Fruit fly (Drosophila melanogaster) whole organism, embryonic: ENCODE data around the gene CG31321.

ENCODE experiments used
- Asciz ChIP-seq: fragments of 200-800 bp; sonication (Bioruptor generic); optimal IDR thresholded peaks from 2 replicates; lab custom pipeline; 2017; ENCODE audit warnings: missing biosample characterization, mild to moderate bottlenecking, missing genetic modification characterization, missing genetic modification reagents
- BEAF-32 ChIP-seq: fragments of 200-800 bp; sonication (Bioruptor generic); optimal IDR thresholded peaks from 3 replicates; lab custom pipeline; 2017; ENCODE audit warnings: missing biosample characterization, missing genetic modification characterization, mild to moderate bottlenecking, moderate library complexity, missing genetic modification reagents
- CG10431 ChIP-seq: fragments of 200-800 bp; sonication (Bioruptor generic); optimal IDR thresholded peaks from 3 replicates; lab custom pipeline; 2018; ENCODE audit warnings: missing biosample characterization, mild to moderate bottlenecking, missing genetic modification characterization
- CG10654 ChIP-seq: fragments of 200-800 bp; sonication (Bioruptor generic); optimal IDR thresholded peaks from 2 replicates; lab custom pipeline; 2016; ENCODE audit warnings: missing biosample characterization, missing genetic modification characterization
- CG11398 ChIP-seq: fragments of 200-800 bp; sonication (Bioruptor generic); optimal IDR thresholded peaks from 2 replicates; lab custom pipeline; 2016; ENCODE audit warnings: missing biosample characterization, missing genetic modification characterization
- CG12104 ChIP-seq: fragments of 200-800 bp; sonication (Bioruptor generic); optimal IDR thresholded peaks from 3 replicates; lab custom pipeline; 2016; ENCODE audit warnings: missing biosample characterization, missing genetic modification characterization
- CG12299 ChIP-seq: fragments of 200-800 bp; sonication (Bioruptor generic); optimal IDR thresholded peaks from 2 replicates; lab custom pipeline; 2018; ENCODE audit warnings: missing biosample characterization, mild to moderate bottlenecking, missing genetic modification characterization
- CG12659 ChIP-seq: fragments of 200-800 bp; sonication (Bioruptor generic); optimal IDR thresholded peaks from 3 replicates; lab custom pipeline; 2017; ENCODE audit warnings: mild to moderate bottlenecking, missing biosample characterization, missing genetic modification reagents, missing genetic modification characterization
- CG15269 ChIP-seq: fragments of 200-800 bp; sonication (Bioruptor generic); optimal IDR thresholded peaks from 2 replicates; lab custom pipeline; 2018; ENCODE audit warnings: missing biosample characterization, mild to moderate bottlenecking, missing genetic modification characterization, moderate library complexity
- CG15696 ChIP-seq: fragments of 200-800 bp; sonication (Bioruptor generic); optimal IDR thresholded peaks from 2 replicates; lab custom pipeline; 2019; ENCODE audit warnings: missing biosample characterization, mild to moderate bottlenecking, missing genetic modification characterization, moderate library complexity
- CG1602 ChIP-seq: fragments of 200-800 bp; sonication (Bioruptor generic); optimal IDR thresholded peaks from 3 replicates; lab custom pipeline; 2016; ENCODE audit warnings: missing biosample characterization, missing genetic modification characterization
- CG16815 ChIP-seq: fragments of 200-800 bp; sonication (Bioruptor generic); optimal IDR thresholded peaks from 3 replicates; lab custom pipeline; 2017; ENCODE audit warnings: missing biosample characterization, mild to moderate bottlenecking, missing genetic modification characterization
- CG17328 ChIP-seq: fragments of 200-800 bp; sonication (Bioruptor generic); IDR thresholded peaks from 2 replicates; pipeline ENCODE4 v1.3.6; 2022; ENCODE audit warnings: missing biosample characterization, missing genetic modification characterization
- CG17912 ChIP-seq: fragments of 200-800 bp; sonication (Bioruptor generic); optimal IDR thresholded peaks from 2 replicates; lab custom pipeline; 2018; ENCODE audit warnings: missing biosample characterization, mild to moderate bottlenecking, missing genetic modification characterization
- CG18764 ChIP-seq: fragments of 200-800 bp; sonication (Bioruptor generic); optimal IDR thresholded peaks from 3 replicates; lab custom pipeline; 2016; ENCODE audit warnings: missing biosample characterization, missing genetic modification characterization
- CG2889 ChIP-seq: fragments of 200-800 bp; sonication (Bioruptor generic); IDR thresholded peaks from 3 replicates; pipeline ENCODE4 v1.3.6; 2022; ENCODE audit warnings: missing biosample characterization, missing genetic modification characterization
- CG31441 ChIP-seq: fragments of 200-800 bp; sonication (Bioruptor generic); IDR thresholded peaks from 2 replicates; pipeline ENCODE4 v1.3.6; 2022; ENCODE audit warnings: missing biosample characterization, missing genetic modification characterization
- CG3281 ChIP-seq: fragments of 200-800 bp; sonication (Bioruptor generic); optimal IDR thresholded peaks from 3 replicates; lab custom pipeline; 2017; ENCODE audit warnings: missing biosample characterization, mild to moderate bottlenecking, missing genetic modification characterization
- CG34422 ChIP-seq: fragments of 200-800 bp; sonication (Bioruptor generic); IDR thresholded peaks from 3 replicates; pipeline ENCODE4 v1.3.6; 2022; ENCODE audit warnings: missing biosample characterization, missing genetic modification characterization
- CG6765 ChIP-seq: fragments of 200-800 bp; sonication (Bioruptor generic); optimal IDR thresholded peaks from 3 replicates; lab custom pipeline; 2017; ENCODE audit warnings: missing biosample characterization, mild to moderate bottlenecking, missing genetic modification characterization
- CG6813 ChIP-seq: fragments of 200-800 bp; sonication (Bioruptor generic); optimal IDR thresholded peaks from 2 replicates; lab custom pipeline; 2017; ENCODE audit warnings: missing biosample characterization, missing genetic modification characterization, mild to moderate bottlenecking, moderate library complexity, missing genetic modification reagents
- CG7963 ChIP-seq: fragments of 200-800 bp; sonication (Bioruptor generic); IDR thresholded peaks from 3 replicates; pipeline ENCODE4 v1.3.6; 2022; ENCODE audit warnings: missing biosample characterization, missing genetic modification characterization; ENCODE audit not compliant: partially characterized antibody
- CG9437 ChIP-seq: fragments of 200-800 bp; sonication (Bioruptor generic); optimal IDR thresholded peaks from 2 replicates; lab custom pipeline; 2018; ENCODE audit warnings: missing biosample characterization, mild to moderate bottlenecking, missing genetic modification characterization
- CTCF ChIP-seq: fragments of 200-800 bp; sonication (Bioruptor generic); optimal IDR thresholded peaks from 2 replicates; lab custom pipeline; 2017; ENCODE audit warnings: missing biosample characterization, mild to moderate bottlenecking, missing genetic modification characterization, moderate library complexity
- E2f1 ChIP-seq: fragments of 200-800 bp; sonication (Bioruptor generic); IDR thresholded peaks from 2 replicates; pipeline ENCODE4 v1.3.6; 2022; ENCODE audit warnings: missing biosample characterization, missing genetic modification characterization
- GATAe ChIP-seq: fragments of 200-800 bp; sonication (Bioruptor generic); conservative IDR thresholded peaks from 2 replicates; pipeline ENCODE4 v1.3.6; 2022; ENCODE audit warnings: missing biosample characterization, missing genetic modification characterization
- Gsc ChIP-seq: fragments of 200-800 bp; sonication (Bioruptor generic); IDR thresholded peaks from 2 replicates; pipeline ENCODE4 v1.3.6; 2022; ENCODE audit warnings: missing biosample characterization, missing genetic modification characterization
- H2.0 ChIP-seq: fragments of 200-800 bp; sonication (Bioruptor generic); IDR thresholded peaks from 2 replicates; pipeline ENCODE4 v1.3.6; 2022; ENCODE audit warnings: missing biosample characterization, missing genetic modification characterization
- HLH54F ChIP-seq: fragments of 200-800 bp; sonication (Bioruptor generic); optimal IDR thresholded peaks from 3 replicates; lab custom pipeline; 2016; ENCODE audit warnings: missing biosample characterization, missing genetic modification characterization
- MTF-1 ChIP-seq: fragments of 200-800 bp; sonication (Bioruptor generic); optimal IDR thresholded peaks from 2 replicates; lab custom pipeline; 2018; ENCODE audit warnings: missing biosample characterization, mild to moderate bottlenecking, missing genetic modification characterization, borderline replicate concordance
- Rx ChIP-seq: fragments of 200-800 bp; sonication (Bioruptor generic); IDR thresholded peaks from 2 replicates; pipeline ENCODE4 v1.3.6; 2022; ENCODE audit warnings: missing biosample characterization, missing genetic modification characterization
- Side ChIP-seq: fragments of 200-800 bp; sonication (Bioruptor generic); optimal IDR thresholded peaks from 2 replicates; lab custom pipeline; 2016; ENCODE audit warnings: missing biosample characterization, missing genetic modification characterization
- crc ChIP-seq: fragments of 200-800 bp; sonication (Bioruptor generic); optimal IDR thresholded peaks from 2 replicates; lab custom pipeline; 2016; ENCODE audit warnings: missing biosample characterization, missing genetic modification characterization
- croc ChIP-seq: fragments of 200-800 bp; sonication (Bioruptor generic); conservative IDR thresholded peaks from 3 replicates; pipeline ENCODE4 v1.3.6; 2022; ENCODE audit warnings: missing biosample characterization, missing genetic modification characterization
- da ChIP-seq: fragments of 200-800 bp; sonication (Bioruptor generic); optimal IDR thresholded peaks from 2 replicates; lab custom pipeline; 2016; ENCODE audit warnings: missing biosample characterization, missing genetic modification characterization
- dan ChIP-seq: fragments of 200-800 bp; sonication (Bioruptor generic); IDR thresholded peaks from 2 replicates; pipeline ENCODE4 v1.3.6; 2022; ENCODE audit warnings: missing biosample characterization, missing genetic modification characterization
- fru ChIP-seq: fragments of >200 bp; optimal IDR thresholded peaks from 2 replicates; lab custom pipeline; 2017
- jing ChIP-seq: fragments of 200-800 bp; sonication (Bioruptor generic); optimal IDR thresholded peaks from 2 replicates; lab custom pipeline; 2018; ENCODE audit warnings: missing biosample characterization, mild to moderate bottlenecking, missing genetic modification characterization
- kay ChIP-seq: fragments of 200-800 bp; sonication (Bioruptor generic); optimal IDR thresholded peaks from 2 replicates; lab custom pipeline; 2016; ENCODE audit warnings: missing biosample characterization, missing genetic modification characterization
- mld ChIP-seq: fragments of 200-800 bp; sonication (Bioruptor generic); IDR thresholded peaks from 3 replicates; pipeline ENCODE4 v1.3.6; 2022; ENCODE audit warnings: missing biosample characterization, missing genetic modification characterization; ENCODE audit not compliant: partially characterized antibody
- nerfin-2 ChIP-seq: fragments of 200-800 bp; sonication (Bioruptor generic); IDR thresholded peaks from 2 replicates; pipeline ENCODE4 v1.3.6; 2022; ENCODE audit warnings: missing biosample characterization, missing genetic modification characterization; ENCODE audit not compliant: partially characterized antibody
- p53 ChIP-seq: fragments of 200-800 bp; sonication (Bioruptor generic); optimal IDR thresholded peaks from 2 replicates; lab custom pipeline; 2016; ENCODE audit warnings: missing biosample characterization, missing genetic modification characterization
- pita ChIP-seq: fragments of 200-800 bp; sonication (Bioruptor generic); optimal IDR thresholded peaks from 2 replicates; lab custom pipeline; 2017; ENCODE audit warnings: missing biosample characterization, mild to moderate bottlenecking, missing genetic modification characterization
- pros ChIP-seq: fragments of 200-800 bp; sonication (Bioruptor generic); optimal IDR thresholded peaks from 3 replicates; lab custom pipeline; 2019; ENCODE audit warnings: missing biosample characterization, mild to moderate bottlenecking, missing genetic modification characterization, moderate library complexity
- psq ChIP-seq: fragments of 200-800 bp; sonication (Bioruptor generic); optimal IDR thresholded peaks from 2 replicates; lab custom pipeline; 2017; ENCODE audit warnings: missing biosample characterization, missing genetic modification characterization
- pum ChIP-seq: fragments of 200-800 bp; sonication (Bioruptor generic); optimal IDR thresholded peaks from 2 replicates; lab custom pipeline; 2016; ENCODE audit warnings: missing biosample characterization, missing genetic modification characterization
- salm ChIP-seq: fragments of 200-800 bp; sonication (Bioruptor generic); optimal IDR thresholded peaks from 2 replicates; lab custom pipeline; 2018; ENCODE audit warnings: missing biosample characterization, mild to moderate bottlenecking, missing genetic modification characterization
- sob ChIP-seq: fragments of 200-800 bp; sonication (Bioruptor generic); IDR thresholded peaks from 2 replicates; pipeline ENCODE4 v1.3.6; 2022; ENCODE audit warnings: missing biosample characterization, missing genetic modification characterization
- stwl ChIP-seq: fragments of 200-800 bp; sonication (Bioruptor generic); optimal IDR thresholded peaks from 3 replicates; lab custom pipeline; 2018; ENCODE audit warnings: missing biosample characterization, mild to moderate bottlenecking, missing genetic modification characterization, moderate library complexity
- tap ChIP-seq: fragments of 200-800 bp; optimal IDR thresholded peaks from 3 replicates; lab custom pipeline; 2019; ENCODE audit warnings: missing biosample characterization, mild to moderate bottlenecking, missing genetic modification characterization, moderate library complexity
- tin ChIP-seq: fragments of 200-800 bp; sonication (Bioruptor generic); optimal IDR thresholded peaks from 3 replicates; lab custom pipeline; 2016; ENCODE audit warnings: missing biosample characterization, missing genetic modification characterization
- toy ChIP-seq: fragments of 200-800 bp; sonication (Bioruptor generic); IDR thresholded peaks from 2 replicates; pipeline ENCODE4 v1.3.6; 2022; ENCODE audit warnings: missing biosample characterization, missing genetic modification characterization

The CG31321 gene

DNA sequence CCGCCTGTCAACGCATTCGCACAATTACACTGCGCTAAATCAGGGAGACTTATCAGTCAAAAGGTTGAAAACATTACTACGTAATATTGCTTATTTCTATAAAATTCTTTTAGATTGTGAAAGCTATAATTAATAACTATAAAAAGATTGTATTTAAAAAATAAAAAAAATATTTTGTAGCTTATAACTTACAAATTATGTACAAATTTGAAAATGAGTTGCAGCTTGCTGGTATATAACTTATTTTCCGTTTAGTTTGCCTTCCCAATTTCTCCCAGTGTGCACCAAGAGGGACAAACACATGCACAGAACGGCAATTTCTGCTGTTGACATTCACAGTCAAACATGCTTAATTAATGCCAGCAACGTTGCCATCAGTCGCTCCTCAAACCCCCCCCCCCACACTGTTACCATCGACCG lies 43.6 kb downstream of the CG31321 start (continued):
- TF ChIP-seq croc (peak; percentile 62; the same call in 1 of the 3 replicates), CG11398 (GFP tag; lab: Kevin White, UChicago) (no peak), nerfin-2 (GFP tag; lab: Robert Waterston, UW) (no peak), Rx (no peak), salm (peak; percentile 42), dan (no peak), pum (GFP tag; lab: Kevin White, UChicago) (no peak), pita (no peak), CG31441 (GFP tag; lab: Robert Waterston, UW) (peak; percentile 88), CG9437 (GFP tag; lab: Kevin White, UChicago) (peak; percentile 55), CG15269 (tag; lab: Kevin White, UChicago) (peak; percentile 67), CG17328 (GFP tag; lab: Robert Waterston, UW) (peak; percentile 59), CG6765 (GFP tag; lab: Kevin White, UChicago) (peak; percentile 71), GATAe (GFP tag; lab: Robert Waterston, UW) (0 out of 2 replicates have a peak, but pooled peaks have one; percentile 16), CG12299 (tag; lab: Kevin White, UChicago) (peak; percentile 32), toy (peak; percentile 42; the same call in 1 of the 2 replicates), stwl (tag; lab: Kevin White, UChicago) (no peak), Gsc (GFP tag; lab: Robert Waterston, UW) (0 out of 2 replicates have a peak, but pooled peaks have one; percentile 28), CG18764 (GFP tag; lab: Kevin White, UChicago) (peak; percentile 3), MTF-1 (peak; percentile 20), CG2889 (GFP tag; lab: Robert Waterston, UW) (no peak), CG34422 (GFP tag; lab: Robert Waterston, UW) (0 out of 3 replicates have a peak, but pooled peaks have one; percentile 21), Side (GFP tag; lab: Kevin White, UChicago) (no peak), jing (GFP tag; lab: Kevin White, UChicago) (peak; percentile 0), CG16815 (peak; percentile 39), CG17912 (no peak), crc (no peak), p53 (no peak), tin (GFP tag; lab: Kevin White, UChicago) (peak; percentile 49), fru (lab: Kevin White, UChicago) (no peak), BEAF-32 (GFP tag; lab: Kevin White, UChicago) (no peak), CG7963 (no peak), pros (GFP tag; lab: Kevin White, UChicago) (no peak), tap (tag; lab: Kevin White, UChicago) (peak; percentile 70), mld (GFP tag; lab: Robert Waterston, UW) (no peak), CG12659 (GFP tag; lab: Kevin White, UChicago) (peak; percentile 59), psq (GFP tag; lab: Kevin White, UChicago) (no peak), Asciz (GFP tag; lab: Kevin White, UChicago) (peak; percentile 85), H2.0 (0 out of 2 replicates have a peak, but pooled peaks have one; percentile 7), CG12104 (peak; percentile 65), CG6813 (GFP tag; lab: Kevin White, UChicago) (peak; percentile 70), CG3281 (GFP tag; lab: Kevin White, UChicago) (peak; percentile 86), CG10431 (GFP tag; lab: Kevin White, UChicago) (no peak), CG10654 (GFP tag; lab: Kevin White, UChicago) (peak; percentile 47), CG1602 (GFP tag; lab: Kevin White, UChicago) (peak; percentile 18), kay (GFP tag; lab: Kevin White, UChicago) (no peak), sob (peak; percentile 61), CG15696 (tag; lab: Kevin White, UChicago) (peak; percentile 32), E2f1 (peak; percentile 60; the same call in 1 of the 2 replicates), da (no peak), HLH54F (no peak), CTCF (peak; percentile 35)
